Worm (Caenorhabditis elegans): ENCODE data around the gene clec-141.

The clec-141 gene

ce11 chrII:5425633-5426032, 18.2 kb upstream of the clec-141 start, which contains the start of gene F07F6.8:
F07F6.8 (minus strand) TSS chrII:5425733.
- no peak for TF ChIP-seq him-1 (tag; optimal IDR thresholded peaks at IDR 0.05)
- no peak for TF ChIP-seq W03F9.2 (tag; optimal IDR thresholded peaks at IDR 0.05)
- no peak for TF ChIP-seq dao-5 (tag; optimal IDR thresholded peaks at IDR 0.05)

DNA sequence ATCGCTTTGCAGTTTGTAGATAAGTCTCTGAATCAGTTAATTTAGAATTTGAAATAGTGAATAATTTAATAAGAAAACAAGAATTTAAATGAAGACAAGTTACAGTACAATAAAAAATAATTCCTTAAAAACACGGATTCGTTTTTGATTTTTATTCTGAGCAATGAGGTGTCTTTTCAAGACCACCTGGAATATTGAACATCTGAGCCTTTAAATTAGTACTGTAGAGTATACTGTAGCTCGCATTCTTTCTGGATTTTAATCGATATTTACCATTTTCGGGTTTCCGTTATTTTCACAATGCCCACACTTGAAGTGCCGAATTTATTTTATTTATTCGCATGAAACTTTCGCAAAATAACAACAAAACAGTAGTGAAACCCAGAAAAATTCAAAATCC, 16.4 kb upstream of the clec-141 start, which contains the start of gene F07F6.7:
Gene F07F6.7 (minus strand): TSS at position 27 of the 400 bp plus-strand sequence.
- TF ChIP-seq him-1 (tag; optimal IDR thresholded peaks at IDR 0.05): no peak
- TF ChIP-seq W03F9.2 (tag; optimal IDR thresholded peaks at IDR 0.05): no peak
- no peak for TF ChIP-seq dao-5 (tag; optimal IDR thresholded peaks at IDR 0.05)

ce11 chrII:5420947-5421614, 13.6 kb upstream of the clec-141 start, which contains the start of gene tofu-6:
tofu-6 (plus strand) TSS chrII:5421248.
- TF ChIP-seq dao-5 (tag; optimal IDR thresholded peaks at IDR 0.05): no peak
- no peak for TF ChIP-seq him-1 (tag; optimal IDR thresholded peaks at IDR 0.05)
- no peak for TF ChIP-seq W03F9.2 (tag; optimal IDR thresholded peaks at IDR 0.05)

ce11 chrII:5418929-5419328, 11.5 kb upstream of the clec-141 start, which contains the start of gene EEED8.15:
EEED8.15 (plus strand) TSS chrII:5419229.
- TF ChIP-seq W03F9.2 (tag; optimal IDR thresholded peaks at IDR 0.05) (no peak), him-1 (tag; optimal IDR thresholded peaks at IDR 0.05) (no peak), dao-5 (tag; optimal IDR thresholded peaks at IDR 0.05) (no peak)

DNA sequence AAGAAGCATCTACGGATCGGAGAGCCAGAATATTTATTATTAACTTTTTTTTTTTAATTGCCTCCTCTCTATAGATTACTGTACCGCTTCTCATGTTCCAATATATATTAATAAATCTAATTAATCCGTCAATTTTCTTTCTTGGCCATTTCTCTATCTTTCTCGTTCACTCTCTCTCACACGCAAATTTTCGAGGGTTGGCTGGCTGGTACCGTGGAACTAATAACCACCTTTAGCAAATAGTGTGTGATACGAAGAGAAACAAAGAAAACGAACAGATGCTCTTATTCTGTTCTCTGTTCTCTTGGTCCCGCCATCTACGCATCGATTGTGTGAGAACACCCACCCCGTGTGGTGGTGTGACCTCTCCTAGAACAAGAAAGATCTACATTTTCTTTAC, 10.9 kb upstream of the clec-141 start:
- no peak for TF ChIP-seq him-1 (tag; optimal IDR thresholded peaks at IDR 0.05)
- TF ChIP-seq dao-5 (tag; optimal IDR thresholded peaks at IDR 0.05): no peak
- no peak for TF ChIP-seq W03F9.2 (tag; optimal IDR thresholded peaks at IDR 0.05)

DNA sequence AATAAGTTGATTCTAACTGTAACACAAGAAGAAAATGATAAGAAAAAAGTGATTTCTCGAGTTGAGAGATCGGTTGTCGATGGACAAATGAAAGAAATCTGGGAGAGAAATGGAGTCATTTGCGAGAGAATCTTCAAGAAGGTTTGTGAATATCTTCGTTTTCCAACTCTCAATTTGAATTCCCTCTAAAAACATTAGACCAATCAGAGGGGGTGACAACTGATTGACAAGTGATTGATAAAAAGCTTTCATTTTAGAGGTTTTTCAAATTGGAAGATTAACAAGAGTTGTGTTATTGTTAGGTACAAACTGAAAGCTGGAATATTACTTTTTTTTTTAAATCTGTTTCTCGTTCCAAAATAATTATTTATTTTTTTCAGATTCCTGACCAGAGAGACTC, 10.5 kb upstream of the clec-141 start:
- TF ChIP-seq W03F9.2 (tag; optimal IDR thresholded peaks at IDR 0.05): no peak
- no peak for TF ChIP-seq him-1 (tag; optimal IDR thresholded peaks at IDR 0.05)
- TF ChIP-seq dao-5 (tag; optimal IDR thresholded peaks at IDR 0.05): no peak

ce11 chrII:5416204-5416764, 8.8 kb upstream of the clec-141 start, which contains the start of gene EEED8.2:
EEED8.2 (plus strand) TSS chrII:5416714.
- no peak for TF ChIP-seq dao-5 (tag; optimal IDR thresholded peaks at IDR 0.05)
- no peak for TF ChIP-seq him-1 (tag; optimal IDR thresholded peaks at IDR 0.05)
- no peak for TF ChIP-seq W03F9.2 (tag; optimal IDR thresholded peaks at IDR 0.05)

DNA sequence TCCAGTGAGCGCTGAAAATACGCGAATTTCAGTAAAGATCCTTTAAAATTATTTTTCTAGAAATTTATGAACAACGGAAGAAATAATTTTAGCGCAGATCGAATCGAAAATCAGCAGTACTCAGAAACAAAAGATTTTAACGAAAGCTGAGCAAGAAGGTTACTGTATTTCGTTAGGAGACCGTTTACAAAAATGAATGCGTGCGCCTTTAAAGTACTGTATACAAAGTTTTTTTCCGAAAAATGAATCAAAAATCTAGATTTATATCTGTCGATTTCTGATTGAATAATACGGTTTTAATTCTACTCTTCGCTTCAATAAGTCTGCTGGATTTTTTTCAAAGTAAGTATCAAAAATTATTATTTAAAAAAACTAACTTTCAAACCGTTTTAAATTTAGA, 6.6 kb upstream of the clec-141 start, which contains the start of the genes EEED8.14 and EEED8.3:
Gene EEED8.14 (minus strand): TSS at position 13 of the 400 bp plus-strand sequence.
Gene EEED8.3 (plus strand): TSS at position 237 of the 400 bp plus-strand sequence.
- TF ChIP-seq dao-5 (tag; optimal IDR thresholded peaks at IDR 0.05): no peak

- TF ChIP-seq him-1 (tag; optimal IDR thresholded peaks at IDR 0.05) (no peak), W03F9.2 (tag; optimal IDR thresholded peaks at IDR 0.05) (no peak), dao-5 (tag; optimal IDR thresholded peaks at IDR 0.05) (no peak)
These were observed 5.0 kb upstream of the clec-141 start, which contains the start of the genes EEED8.13 and EEED8.18 for ce11 chrII:5412467-5412866. EEED8.13 (minus strand) TSS chrII:5412567. EEED8.18 (minus strand) TSS chrII:5412610.

- no peak for TF ChIP-seq him-1 (tag; optimal IDR thresholded peaks at IDR 0.05)
- no peak for TF ChIP-seq dao-5 (tag; optimal IDR thresholded peaks at IDR 0.05)
- TF ChIP-seq W03F9.2 (tag; optimal IDR thresholded peaks at IDR 0.05): no peak
These were observed 1.5 kb upstream of the clec-141 start, which contains the start of the genes EEED8.12 and EEED8.4 for ce11 chrII:5408924-5409323. EEED8.12 (minus strand) TSS chrII:5409024. EEED8.4 (plus strand) TSS chrII:5409319.

ce11 chrII:5399201-5399600, 8.2 kb downstream of the clec-141 start, which contains the start of gene mog-5:
mog-5 (plus strand) TSS chrII:5399538.
- no peak for TF ChIP-seq dao-5 (tag; optimal IDR thresholded peaks at IDR 0.05)
- TF ChIP-seq W03F9.2 (tag; optimal IDR thresholded peaks at IDR 0.05): no peak
- no peak for TF ChIP-seq him-1 (tag; optimal IDR thresholded peaks at IDR 0.05)

- TF ChIP-seq dao-5 (tag; optimal IDR thresholded peaks at IDR 0.05): no peak
- TF ChIP-seq W03F9.2 (tag; optimal IDR thresholded peaks at IDR 0.05): no peak
- TF ChIP-seq him-1 (tag; optimal IDR thresholded peaks at IDR 0.05): no peak
These were observed 8.7 kb downstream of the clec-141 start, which contains the start of gene fbxl-3 for ce11 chrII:5398779-5399178. fbxl-3 (minus strand) TSS chrII:5398902.

DNA sequence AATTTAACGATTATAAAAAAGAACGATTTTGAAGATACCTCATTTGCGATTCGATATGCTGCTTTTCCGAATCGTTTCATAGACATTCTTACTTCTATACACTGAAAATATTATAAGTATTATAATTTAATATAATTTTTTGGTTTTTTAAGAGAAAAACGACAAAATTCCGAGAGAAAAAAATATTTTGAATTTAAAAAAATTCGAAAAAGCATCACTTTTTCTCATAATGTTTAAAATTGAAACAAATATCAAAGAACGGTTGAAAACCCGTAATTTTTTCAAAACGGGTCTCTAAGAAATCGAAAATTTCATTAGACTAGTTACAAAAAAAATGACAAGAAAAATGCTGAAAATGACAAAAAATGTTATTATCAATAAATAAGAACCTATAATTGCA, 11.9 kb downstream of the clec-141 start, which contains the start of gene pink-1:
Gene pink-1 (minus strand): TSS at position 101 of the 400 bp plus-strand sequence.
- no peak for TF ChIP-seq him-1 (tag; optimal IDR thresholded peaks at IDR 0.05)
- TF ChIP-seq W03F9.2 (tag; optimal IDR thresholded peaks at IDR 0.05): no peak
- no peak for TF ChIP-seq dao-5 (tag; optimal IDR thresholded peaks at IDR 0.05)

DNA sequence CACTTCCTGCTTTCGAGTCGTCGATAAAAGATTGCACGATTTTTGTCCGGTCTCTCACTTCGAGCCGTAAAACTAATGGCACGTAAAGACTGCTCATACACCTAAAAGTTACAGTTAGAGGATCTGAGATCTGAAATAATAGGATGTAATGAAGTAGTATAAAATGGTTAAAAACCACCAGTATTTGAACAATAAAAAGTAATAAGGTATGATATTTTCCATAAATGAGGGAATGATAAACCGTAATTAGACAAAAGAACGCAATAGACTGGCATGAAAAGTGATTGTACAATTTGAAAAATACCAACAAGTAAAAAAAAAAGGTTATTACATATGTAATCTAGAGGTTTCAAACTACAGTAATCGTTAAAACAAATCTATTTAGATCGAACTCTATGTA, 14.4 kb downstream of the clec-141 start, which contains the start of gene brap-2:
Gene brap-2 (minus strand): TSS at position 101 of the 400 bp plus-strand sequence.
- no peak for TF ChIP-seq dao-5 (tag; optimal IDR thresholded peaks at IDR 0.05)
- no peak for TF ChIP-seq W03F9.2 (tag; optimal IDR thresholded peaks at IDR 0.05)
- no peak for TF ChIP-seq him-1 (tag; optimal IDR thresholded peaks at IDR 0.05)

All from whole organism, L4/young adult.